Worm (Caenorhabditis elegans) whole organism, L4/young adult: ENCODE measurements around the gene Y41E3.8.

Experiments used
- dao-5 ChIP-seq: sonication (generic microtip); optimal IDR thresholded peaks from 2 replicates; lab custom pipeline; 2016; ENCODE audit warnings: missing genotype, missing genetic modification characterization, moderate library complexity, missing compliant biosample characterization
- him-1 ChIP-seq: sonication (generic microtip); optimal IDR thresholded peaks from 2 replicates; lab custom pipeline; 2016; ENCODE audit warnings: missing genotype, missing genetic modification reagents, missing genetic modification characterization, missing compliant biosample characterization

ce11 chrIV:15028386-15028785 lies 392 bp downstream of the Y41E3.8 start:
- TF ChIP-seq dao-5 (tag; lab: Kevin White, UChicago) (no peak), him-1 (no peak)
